Fruit fly (Drosophila melanogaster): ENCODE data around the gene Cyt-c1L.

dm6 chr3R:29204612-29205480 is 913 bp upstream of the Cyt-c1L start:
- no peak for TF ChIP-seq CG1620 (GFP tag; optimal IDR thresholded peaks at IDR 0.05)
- TF ChIP-seq bab1 (GFP tag; optimal IDR thresholded peaks at IDR 0.05): no peak
- no peak for TF ChIP-seq kay (GFP tag; ENCODE audit: borderline replicate concordance)
- TF ChIP-seq CG11617 (GFP tag; optimal IDR thresholded peaks at IDR 0.05): no peak
- TF ChIP-seq tj (GFP tag; optimal IDR thresholded peaks at IDR 0.05): no peak
- no peak for TF ChIP-seq CG7101 (tag; optimal IDR thresholded peaks at IDR 0.05)
